Fruit fly (Drosophila melanogaster) whole organism, pupa: ENCODE data around the gene CG1324.

Experiments
- CG10348 ChIP-seq: fragments of 200-800 bp; sonication (Bioruptor generic); IDR thresholded peaks from 2 replicates; pipeline ENCODE4 v1.3.6; 2022; ENCODE audit warnings: missing biosample characterization, missing genetic modification characterization
- CG14655 ChIP-seq: fragments of 200-800 bp; sonication (Bioruptor generic); optimal IDR thresholded peaks from 3 replicates; lab custom pipeline; 2017; ENCODE audit warnings: mild to moderate bottlenecking, missing biosample characterization, missing genetic modification reagents, missing genetic modification characterization
- CG15710 ChIP-seq: fragments of 200-800 bp; sonication (Bioruptor generic); optimal IDR thresholded peaks from 2 replicates; lab custom pipeline; 2018; ENCODE audit warnings: missing biosample characterization, mild to moderate bottlenecking, missing genetic modification characterization, moderate library complexity
- CG17806 ChIP-seq: fragments of 200-800 bp; sonication (Bioruptor generic); optimal IDR thresholded peaks from 2 replicates; lab custom pipeline; 2018; ENCODE audit warnings: missing biosample characterization, mild to moderate bottlenecking, missing genetic modification characterization, moderate library complexity
- CG32121 ChIP-seq: fragments of 200-800 bp; sonication (Bioruptor generic); IDR thresholded peaks from 2 replicates; pipeline ENCODE4 v1.3.6; 2022; ENCODE audit warnings: missing biosample characterization, missing genetic modification characterization
- CG34367 ChIP-seq: fragments of 200-800 bp; sonication (Bioruptor generic); optimal IDR thresholded peaks from 2 replicates; lab custom pipeline; 2018; ENCODE audit warnings: missing biosample characterization, mild to moderate bottlenecking, missing genetic modification characterization
- CG4496 ChIP-seq: fragments of 200-800 bp; sonication (Bioruptor generic); IDR thresholded peaks from 3 replicates; pipeline ENCODE4 v1.3.6; 2022; ENCODE audit warnings: missing biosample characterization, missing genetic modification characterization
- D1 ChIP-seq: fragments of 200-800 bp; sonication (Bioruptor generic); optimal IDR thresholded peaks from 2 replicates; lab custom pipeline; 2018; ENCODE audit warnings: missing biosample characterization, mild to moderate bottlenecking, missing genetic modification characterization, moderate library complexity
- Pif1A ChIP-seq: fragments of 200-800 bp; sonication (Bioruptor generic); optimal IDR thresholded peaks from 3 replicates; lab custom pipeline; 2016; ENCODE audit warnings: missing biosample characterization, missing genetic modification characterization
- rn ChIP-seq: fragments of 200-800 bp; sonication (Bioruptor generic); IDR thresholded peaks from 2 replicates; pipeline ENCODE4 v1.3.6; 2022; ENCODE audit warnings: missing biosample characterization, missing genetic modification characterization

DNA sequence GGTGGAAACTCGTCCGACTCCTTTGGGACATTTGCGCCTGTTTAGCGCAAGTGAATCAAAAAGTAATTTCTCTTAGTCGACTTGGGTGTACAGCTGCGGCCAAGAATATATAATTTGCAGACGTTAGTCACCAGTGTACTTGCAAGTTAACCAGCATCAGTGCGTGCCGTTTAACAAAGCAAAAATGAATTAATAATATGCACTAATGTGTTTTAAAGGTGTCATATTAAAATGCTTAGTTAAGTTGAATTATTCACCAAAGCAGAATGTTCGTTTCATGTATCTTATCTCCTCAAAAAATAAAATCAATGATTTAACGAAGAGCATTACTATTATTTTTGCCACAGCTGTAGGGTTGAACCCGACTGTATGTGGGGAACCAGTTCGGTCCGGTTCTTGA is 12.6 kb downstream of the CG1324 start:
- TF ChIP-seq CG14655 (GFP tag; lab: Kevin White, UChicago) (peak; percentile 39), CG15710 (tag; lab: Kevin White, UChicago) (peak; percentile 26), rn (no peak), CG17806 (tag; lab: Kevin White, UChicago) (no peak), CG32121 (GFP tag; lab: Robert Waterston, UW) (no peak), CG4496 (GFP tag; lab: Robert Waterston, UW) (no peak), Pif1A (no peak), D1 (no peak), CG10348 (GFP tag; lab: Robert Waterston, UW) (no peak), CG34367 (tag; lab: Kevin White, UChicago) (no peak)
